Worm (Caenorhabditis elegans) whole organism, L2 larva: Measurements from ENCODE around the gene fbxc-7.
"Not testable (repeated sequence)": the region's sequence is repeated elsewhere in the genome, so short reads cannot be mapped to it uniquely, and the experiment has no call there.

Source experiments
- F13H6.1 ChIP-seq: sonication (generic microtip); optimal IDR thresholded peaks from 2 replicates; lab custom pipeline; 2016; ENCODE audit warnings: missing genetic modification characterization, missing compliant biosample characterization
- ama-1 ChIP-seq: fragments of 150-350 bp; optimal IDR thresholded peaks from 2 replicates; lab custom pipeline; 2018; ENCODE audit warnings: inconsistent platforms
- egl-27 ChIP-seq: sonication (generic microtip); optimal IDR thresholded peaks from 3 replicates; lab custom pipeline; 2017; ENCODE audit warnings: missing biosample characterization, missing genetic modification reagents, missing genetic modification characterization
- elt-1 ChIP-seq: fragments of 150-350 bp; optimal IDR thresholded peaks from 2 replicates; lab custom pipeline; 2014; ENCODE audit warnings: missing biosample characterization, missing genetic modification characterization
- elt-3 ChIP-seq: sonication (generic microtip); optimal IDR thresholded peaks from 2 replicates; lab custom pipeline; 2017; ENCODE audit warnings: missing biosample characterization, missing genetic modification characterization
- fos-1 ChIP-seq: fragments of 150-350 bp; optimal IDR thresholded peaks from 2 replicates; lab custom pipeline; 2014; ENCODE audit warnings: missing biosample characterization, missing genetic modification characterization
- lin-39 ChIP-seq: fragments of 150-350 bp; optimal IDR thresholded peaks from 2 replicates; lab custom pipeline; 2014; ENCODE audit warnings: missing biosample characterization, missing genetic modification reagents, missing genetic modification characterization
- nhr-12 ChIP-seq: fragments of 150-350 bp; optimal IDR thresholded peaks from 2 replicates; lab custom pipeline; 2014; ENCODE audit warnings: missing biosample characterization, missing genetic modification characterization
- nhr-237 ChIP-seq: fragments of 150-350 bp; optimal IDR thresholded peaks from 2 replicates; lab custom pipeline; 2014; ENCODE audit warnings: missing biosample characterization, missing genetic modification characterization
- snpc-4 ChIP-seq: fragments of 150-350 bp; optimal IDR thresholded peaks from 2 replicates; lab custom pipeline; 2014; ENCODE audit warnings: missing biosample characterization, missing genetic modification characterization
- zag-1 ChIP-seq: fragments of 150-350 bp; optimal IDR thresholded peaks from 2 replicates; lab custom pipeline; 2014; ENCODE audit warnings: missing biosample characterization, missing genetic modification characterization

DNA sequence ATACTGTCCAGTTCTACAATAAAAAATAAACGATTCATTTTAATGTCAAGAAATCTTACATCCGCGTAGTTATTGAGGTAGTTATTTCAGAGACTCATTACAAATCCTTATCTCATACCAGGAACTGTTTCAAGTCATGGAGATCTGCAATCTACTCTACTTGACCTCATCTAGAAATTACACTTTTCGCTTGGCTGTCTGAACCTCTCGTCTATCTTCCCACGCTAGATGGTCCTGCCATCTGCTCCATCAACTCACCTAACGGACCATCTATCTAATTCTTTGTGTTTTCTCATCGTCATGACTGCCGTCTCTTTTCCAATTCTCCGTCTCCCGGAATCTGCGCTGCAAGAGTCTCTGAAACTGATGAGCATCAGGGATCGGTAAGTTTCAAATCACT lies 39.5 kb downstream of the fbxc-7 start, which contains the start of gene F45D11.7:
- not testable (repeated sequence) for TF ChIP-seq snpc-4 (tag; lab: Kevin White, UChicago); nhr-237 (tag; lab: Kevin White, UChicago); egl-27 (tag; lab: Kevin White, UChicago); zag-1 (tag; lab: Kevin White, UChicago); lin-39 (tag; lab: Kevin White, UChicago); F13H6.1 (tag; lab: Kevin White, UChicago); fos-1 (tag; lab: Kevin White, UChicago); elt-3 (tag; lab: Kevin White, UChicago); nhr-12; ama-1 (lab: Kevin White, UChicago); elt-1 (tag; lab: Kevin White, UChicago)
